Fruit fly (Drosophila melanogaster) whole organism, wandering third instar larva: Measurements from ENCODE around the gene CG43679.

Experiments
- Abd-B ChIP-seq: fragments of >200 bp; optimal IDR thresholded peaks from 2 replicates; lab custom pipeline; 2017; ENCODE audit warnings: missing biosample characterization, missing genetic modification characterization
- CG9705 ChIP-seq: fragments of 200-800 bp; sonication (Bioruptor generic); optimal IDR thresholded peaks from 2 replicates; lab custom pipeline; 2018; ENCODE audit warnings: missing biosample characterization, mild to moderate bottlenecking, missing genetic modification characterization
- Dfd ChIP-seq: fragments of >200 bp; optimal IDR thresholded peaks from 2 replicates; lab custom pipeline; 2017; ENCODE audit warnings: missing biosample characterization, missing genetic modification characterization
- HLH106 ChIP-seq: fragments of 200-800 bp; optimal IDR thresholded peaks from 3 replicates; lab custom pipeline; 2019; ENCODE audit warnings: missing biosample characterization, mild to moderate bottlenecking, missing genetic modification characterization, moderate library complexity
- Mio ChIP-seq: sonication (Bioruptor generic); optimal IDR thresholded peaks from 2 replicates; lab custom pipeline; 2016; ENCODE audit warnings: missing biosample characterization, missing genetic modification characterization
- OdsH ChIP-seq: fragments of 200-800 bp; sonication (Bioruptor generic); optimal IDR thresholded peaks from 2 replicates; lab custom pipeline; 2016; ENCODE audit warnings: missing biosample characterization, mild to moderate bottlenecking, missing genetic modification characterization
- foxo ChIP-seq, 2 experiments: fragments of 200-800 bp; sonication (Bioruptor generic); optimal IDR thresholded peaks; 2 replicates in 1 of 2; 3 replicates in 1 of 2; lab custom pipeline; 2016 to 2017; ENCODE audit warnings: missing biosample characterization in 2 of 2, missing genetic modification characterization in 2 of 2
- lola ChIP-seq: fragments of >200 bp; optimal IDR thresholded peaks from 2 replicates; lab custom pipeline; 2017; ENCODE audit warnings: missing biosample characterization, missing genetic modification characterization
- pan ChIP-seq: fragments of >200 bp; optimal IDR thresholded peaks from 2 replicates; lab custom pipeline; 2017
- psq ChIP-seq: fragments of 200-800 bp; sonication (Bioruptor generic); optimal IDR thresholded peaks from 3 replicates; lab custom pipeline; 2017; ENCODE audit warnings: missing biosample characterization, mild to moderate bottlenecking, missing genetic modification characterization, moderate library complexity
- rgr ChIP-seq: fragments of 200-800 bp; sonication (Bioruptor generic); optimal IDR thresholded peaks from 3 replicates; lab custom pipeline; 2016; ENCODE audit warnings: missing biosample characterization, mild to moderate bottlenecking, missing genetic modification characterization
- usp ChIP-seq: fragments of >200 bp; optimal IDR thresholded peaks from 2 replicates; lab custom pipeline; 2017; ENCODE audit warnings: missing biosample characterization, missing genetic modification characterization

DNA sequence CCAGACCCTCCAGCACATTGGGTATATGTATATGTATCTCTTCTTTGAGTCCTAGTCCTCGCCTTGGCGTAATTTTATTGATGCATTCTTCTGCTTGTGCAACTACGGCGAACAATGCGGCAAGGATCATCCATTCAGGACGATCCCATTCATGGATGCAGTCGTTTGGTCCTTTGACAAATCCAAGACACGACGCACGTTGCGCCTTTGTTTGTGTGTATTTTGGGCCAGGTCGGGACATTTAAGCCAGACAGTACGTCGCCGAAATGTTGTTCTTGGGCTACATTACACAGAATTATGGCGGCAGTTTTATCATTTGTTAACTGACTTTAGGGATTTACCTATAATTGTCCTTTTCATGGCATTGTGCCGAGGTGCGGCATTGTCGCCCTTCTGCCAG is 6.1 kb downstream of the CG43679 start:
- TF ChIP-seq pan (lab: Kevin White, UChicago) (no peak), HLH106 (tag; lab: Kevin White, UChicago) (no peak), Dfd (GFP tag; lab: Kevin White, UChicago) (no peak), rgr (GFP tag; lab: Kevin White, UChicago) (no peak), lola (GFP tag; lab: Kevin White, UChicago) (no peak), psq (GFP tag; lab: Kevin White, UChicago) (no peak), Mio (GFP tag; lab: Kevin White, UChicago) (no peak), OdsH (GFP tag; lab: Kevin White, UChicago) (no peak), usp (no peak), Abd-B (GFP tag; lab: Kevin White, UChicago) (no peak), foxo (GFP tag; optimal IDR thresholded peaks at IDR 0.05; lab: Kevin White, UChicago) (no peak), CG9705 (no peak)
